Fruit fly (Drosophila melanogaster) Kc167 (cell line): ENCODE data around the gene sky.

ENCODE experiments used
- Sin3A ChIP-seq: fragments of >200 bp; optimal IDR thresholded peaks from 2 replicates; lab custom pipeline; 2018; ENCODE audit warnings: missing external identifiers
- h ChIP-seq: fragments of >200 bp; optimal IDR thresholded peaks from 3 replicates; lab custom pipeline; 2018; ENCODE audit warnings: missing external identifiers
- psq ChIP-seq: fragments of >200 bp; optimal IDR thresholded peaks from 2 replicates; lab custom pipeline; 2017; ENCODE audit warnings: missing external identifiers
- ttk ChIP-seq: sonication (Bioruptor generic); optimal IDR thresholded peaks from 2 replicates; lab custom pipeline; 2017; ENCODE audit warnings: missing external identifiers

DNA sequence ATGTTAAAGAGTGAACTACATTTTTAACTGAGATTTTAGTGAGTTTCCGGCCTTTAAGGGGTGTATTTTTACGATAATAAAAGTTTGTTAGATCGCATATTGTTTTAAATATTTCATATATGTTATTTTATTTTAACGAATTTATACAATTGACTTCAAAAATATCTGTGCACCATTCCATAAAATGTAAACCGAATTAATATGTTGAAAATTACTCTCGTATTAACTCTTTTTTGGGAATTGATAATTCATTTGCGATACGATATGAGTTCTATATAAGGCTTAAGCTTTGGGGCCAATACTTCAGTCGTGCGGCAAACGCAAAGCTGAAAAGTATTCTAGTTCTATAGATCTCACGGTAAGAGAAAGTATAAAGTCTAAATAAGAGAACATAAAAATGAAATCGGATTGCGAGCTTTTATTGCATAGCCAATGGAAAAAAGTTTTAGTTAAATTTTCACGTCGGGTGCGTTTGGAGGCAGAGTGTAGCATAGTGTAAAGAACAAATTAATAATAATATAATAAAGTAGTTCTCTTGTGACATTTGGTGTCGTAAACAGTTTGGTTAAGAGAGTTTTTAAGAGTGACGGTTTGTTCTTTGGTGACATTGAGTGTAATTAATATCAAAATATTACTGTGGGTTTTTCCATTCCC, 94.5 kb downstream of the sky start:
- TF ChIP-seq h (lab: Kevin White, UChicago): no peak
- TF ChIP-seq Sin3A (lab: Kevin White, UChicago): no peak
- no peak for TF ChIP-seq psq
- no peak for TF ChIP-seq ttk (lab: Kevin White, UChicago)
